Fruit fly (Drosophila melanogaster): Measurements from ENCODE around the gene CG42464.

CG42464 gene

DNA sequence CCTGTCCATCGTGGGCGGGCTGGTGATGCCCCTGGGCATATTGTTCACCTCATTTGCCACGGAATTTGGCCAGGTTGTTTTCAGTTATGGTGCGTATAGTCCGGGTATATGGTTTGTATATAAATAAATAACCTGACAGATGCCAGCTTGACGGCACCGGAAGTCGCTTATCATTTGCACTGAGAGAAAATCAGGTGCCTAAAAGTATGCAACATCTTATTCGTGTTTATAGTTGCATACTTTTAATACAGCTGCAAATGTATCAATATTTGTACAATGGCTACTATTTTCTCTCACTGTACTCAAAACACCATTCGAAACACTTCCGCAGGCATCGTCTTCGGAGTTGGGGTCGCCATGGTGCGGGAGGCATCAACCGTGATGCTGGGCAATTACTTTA lies 49.4 kb downstream of the CG42464 start (continued):
- TF ChIP-seq chinmo (GFP tag; IDR thresholded peaks at IDR 0.05; ENCODE audit: partially characterized antibody) (no peak), MESR4 (GFP tag; optimal IDR thresholded peaks at IDR 0.05) (no peak), h (optimal IDR thresholded peaks at IDR 0.05) (no peak), exex (tag; optimal IDR thresholded peaks at IDR 0.05) (no peak), row (GFP tag; IDR thresholded peaks at IDR 0.05) (peak; percentile 41; the same call in 2 of the 3 replicates), HLHmδ (GFP tag; optimal IDR thresholded peaks at IDR 0.05) (no peak), CG8388 (GFP tag; optimal IDR thresholded peaks at IDR 0.05) (no peak), kni (GFP tag; optimal IDR thresholded peaks at IDR 0.05) (no peak), CG18599 (GFP tag; optimal IDR thresholded peaks at IDR 0.05) (peak; percentile 66), Dref (GFP tag; IDR thresholded peaks at IDR 0.05) (no peak), CG13894 (tag; optimal IDR thresholded peaks at IDR 0.05) (no peak), fd64A (GFP tag; optimal IDR thresholded peaks at IDR 0.05) (no peak), zen (tag; optimal IDR thresholded peaks at IDR 0.05) (no peak), CG31388 (GFP tag; optimal IDR thresholded peaks at IDR 0.05) (no peak), CG9609 (GFP tag; optimal IDR thresholded peaks at IDR 0.05) (no peak), Deaf1 (tag; optimal IDR thresholded peaks at IDR 0.05) (no peak), CrebB (tag; optimal IDR thresholded peaks at IDR 0.05) (no peak), gsb-n (tag; optimal IDR thresholded peaks at IDR 0.05) (no peak), pzg (GFP tag; optimal IDR thresholded peaks at IDR 0.05) (no peak), pfk (GFP tag; optimal IDR thresholded peaks at IDR 0.05) (no peak), seq (GFP tag; IDR thresholded peaks at IDR 0.05) (no peak), CG14965 (GFP tag; optimal IDR thresholded peaks at IDR 0.05; ENCODE audit: borderline replicate concordance) (no peak), CG10565 (GFP tag; optimal IDR thresholded peaks at IDR 0.05) (no peak), Poxn (GFP tag; IDR thresholded peaks at IDR 0.05) (no peak), tna (GFP tag; IDR thresholded peaks at IDR 0.05; ENCODE audit: partially characterized antibody) (no peak), Hand (GFP tag; optimal IDR thresholded peaks at IDR 0.05) (peak; percentile 6), sqz (GFP tag; optimal IDR thresholded peaks at IDR 0.05) (no peak), ken (GFP tag; IDR thresholded peaks at IDR 0.05) (no peak), dm (GFP tag; optimal IDR thresholded peaks at IDR 0.05) (no peak), CG6854 (GFP tag; optimal IDR thresholded peaks at IDR 0.05) (peak; percentile 2), Aef1 (GFP tag; IDR thresholded peaks at IDR 0.05) (no peak), CG13123 (GFP tag; optimal IDR thresholded peaks at IDR 0.05) (no peak), mam (GFP tag; optimal IDR thresholded peaks at IDR 0.05) (no peak), sob (GFP tag; IDR thresholded peaks at IDR 0.05) (peak; percentile 46; the same call in 1 of the 2 replicates), ems (GFP tag; optimal IDR thresholded peaks at IDR 0.05) (no peak), NfI (GFP tag; optimal IDR thresholded peaks at IDR 0.05) (peak; percentile 51), dati (GFP tag; IDR thresholded peaks at IDR 0.05) (no peak), wor (GFP tag; IDR thresholded peaks at IDR 0.05) (no peak), peb (GFP tag; IDR thresholded peaks at IDR 0.05) (no peak), CG4820 (GFP tag; optimal IDR thresholded peaks at IDR 0.05) (no peak), CG4360 (GFP tag; IDR thresholded peaks at IDR 0.05) (no peak), CG17385 (GFP tag; optimal IDR thresholded peaks at IDR 0.05) (peak; percentile 5), CG2120 (GFP tag; optimal IDR thresholded peaks at IDR 0.05) (peak; percentile 49), Pdp1 (GFP tag; optimal IDR thresholded peaks at IDR 0.05) (no peak), nom (GFP tag; optimal IDR thresholded peaks at IDR 0.05) (no peak), pan (optimal IDR thresholded peaks at IDR 0.05) (no peak), pan (GFP tag; optimal IDR thresholded peaks at IDR 0.05 in 1 of 2, IDR thresholded peaks at IDR 0.05 in 1 of 2) (peak in 1 of 2 experiments; percentile 44), C15 (GFP tag; IDR thresholded peaks at IDR 0.05) (no peak), lilli (GFP tag; optimal IDR thresholded peaks at IDR 0.05) (peak; percentile 39), CG16779 (GFP tag; IDR thresholded peaks at IDR 0.05) (no peak), CG12744 (GFP tag; optimal IDR thresholded peaks at IDR 0.05) (peak; percentile 8), jigr1 (GFP tag; IDR thresholded peaks at IDR 0.05) (no peak)

Measured in whole organism, embryonic.